Worm (Caenorhabditis elegans) whole organism, L4 larva: ENCODE data around the gene srw-139.

Experiments
- T26A8.4 ChIP-seq: fragments of 200-800 bp; sonication (Bioruptor generic); IDR thresholded peaks from 2 replicates; pipeline ENCODE4 v1.3.6; 2022; ENCODE audit warnings: missing genetic modification characterization, missing compliant biosample characterization
- ama-1 ChIP-seq: fragments of 150-350 bp; optimal IDR thresholded peaks from 2 replicates; lab custom pipeline; 2014; ENCODE audit warnings: inconsistent platforms, mixed read lengths
- dpl-1 ChIP-seq: fragments of 150-350 bp; optimal IDR thresholded peaks from 2 replicates; lab custom pipeline; 2014; ENCODE audit warnings: missing biosample characterization, missing genetic modification reagents, missing genetic modification characterization
- egl-27 ChIP-seq: sonication (generic microtip); optimal IDR thresholded peaks from 3 replicates; lab custom pipeline; 2017; ENCODE audit warnings: missing biosample characterization, missing genetic modification reagents, missing genetic modification characterization
- fkh-10 ChIP-seq: fragments of 150-350 bp; optimal IDR thresholded peaks from 2 replicates; lab custom pipeline; 2014; ENCODE audit warnings: missing biosample characterization, missing genetic modification reagents, missing genetic modification characterization
- fos-1 ChIP-seq: fragments of 150-350 bp; optimal IDR thresholded peaks from 2 replicates; lab custom pipeline; 2014; ENCODE audit warnings: missing biosample characterization, missing genetic modification characterization
- gei-8 ChIP-seq: fragments of 200-800 bp; sonication (Bioruptor generic); optimal IDR thresholded peaks from 2 replicates; lab custom pipeline; 2018; ENCODE audit warnings: mild to moderate bottlenecking, missing genetic modification characterization, missing compliant biosample characterization
- hlh-11 ChIP-seq: fragments of 200-800 bp; sonication (Bioruptor generic); optimal IDR thresholded peaks from 2 replicates; lab custom pipeline; 2018; ENCODE audit warnings: mild to moderate bottlenecking, missing genetic modification characterization, missing compliant biosample characterization
- lin-39 ChIP-seq: fragments of 150-350 bp; optimal IDR thresholded peaks from 2 replicates; lab custom pipeline; 2014; ENCODE audit warnings: missing biosample characterization, missing genetic modification reagents, missing genetic modification characterization
- mep-1 ChIP-seq: fragments of 150-350 bp; sonication (generic microtip); optimal IDR thresholded peaks from 3 replicates; lab custom pipeline; 2014; ENCODE audit warnings: missing biosample characterization, missing genetic modification characterization
- pha-4 ChIP-seq, 2 experiments: fragments of 150-350 bp in 1 of 2; fragments of 200-800 bp in 1 of 2; sonication (Bioruptor generic) in 1 of 2; IDR thresholded peaks in 1 of 2; optimal IDR thresholded peaks in 1 of 2; 2 replicates each; pipeline versions ENCODE4 v1.3.6 to Lab custom; 2014 to 2022; ENCODE audit warnings: missing genetic modification characterization in 2 of 2, missing genetic modification reagents in 2 of 2, missing biosample characterization in 1 of 2, missing compliant biosample characterization in 1 of 2
- snpc-4 ChIP-seq: fragments of 150-350 bp; optimal IDR thresholded peaks from 2 replicates; lab custom pipeline; 2014; ENCODE audit warnings: missing biosample characterization, missing genetic modification characterization
- zag-1 ChIP-seq: fragments of 150-350 bp; optimal IDR thresholded peaks from 2 replicates; lab custom pipeline; 2014; ENCODE audit warnings: missing biosample characterization, missing genetic modification characterization
- ztf-11 ChIP-seq: fragments of 150-350 bp; optimal IDR thresholded peaks from 2 replicates; lab custom pipeline; 2014; ENCODE audit warnings: missing biosample characterization, missing genetic modification characterization

ce11 chrV:2979978-2980377 lies 5.2 kb downstream of the srw-139 start, which contains the start of gene srw-118:
- no peak for TF ChIP-seq egl-27 (tag; lab: Kevin White, UChicago)
- TF ChIP-seq mep-1 = no peak
- TF ChIP-seq dpl-1 = no peak
- TF ChIP-seq snpc-4 = no peak
- no peak for TF ChIP-seq zag-1 (tag; lab: Kevin White, UChicago)
- no peak for TF ChIP-seq ama-1
- TF ChIP-seq T26A8.4 (GFP tag; lab: Robert Waterston, UW) = no peak
- no peak for TF ChIP-seq pha-4 (GFP tag; IDR thresholded peaks at IDR 0.05; lab: Robert Waterston, UW)
- no peak for TF ChIP-seq pha-4 (tag; optimal IDR thresholded peaks at IDR 0.05; lab: Kevin White, UChicago)
- TF ChIP-seq fkh-10 (GFP tag; lab: Kevin White, UChicago) = no peak
- TF ChIP-seq lin-39 (tag; lab: Kevin White, UChicago) = no peak
- TF ChIP-seq gei-8 = no peak
- TF ChIP-seq hlh-11 (tag; lab: Kevin White, UChicago) = no peak
- no peak for TF ChIP-seq ztf-11
- TF ChIP-seq fos-1 (tag; lab: Kevin White, UChicago) = no peak
